Worm (Caenorhabditis elegans) whole organism, L2 larva: Measurements from ENCODE around the gene nra-1.

Source experiments
- F13H6.1 ChIP-seq: sonication (generic microtip); optimal IDR thresholded peaks from 2 replicates; lab custom pipeline; 2016; ENCODE audit warnings: missing genetic modification characterization, missing compliant biosample characterization
- R02D3.7 ChIP-seq: fragments of 150-350 bp; optimal IDR thresholded peaks from 2 replicates; lab custom pipeline; 2014; ENCODE audit warnings: missing biosample characterization, missing genetic modification characterization
- Y55F3AM.14 ChIP-seq: fragments of 200-800 bp; sonication (Bioruptor generic); optimal IDR thresholded peaks from 2 replicates; lab custom pipeline; 2018; ENCODE audit warnings: mild to moderate bottlenecking, missing genetic modification characterization, missing compliant biosample characterization
- ZK546.5 ChIP-seq: sonication (generic microtip); optimal IDR thresholded peaks from 2 replicates; lab custom pipeline; 2017; ENCODE audit warnings: missing biosample characterization, missing genetic modification characterization
- alr-1 ChIP-seq: fragments of 150-350 bp; optimal IDR thresholded peaks from 2 replicates; lab custom pipeline; 2014; ENCODE audit warnings: missing biosample characterization, missing genetic modification characterization
- aly-2 ChIP-seq: fragments of 150-350 bp; optimal IDR thresholded peaks from 2 replicates; lab custom pipeline; 2014; ENCODE audit warnings: missing biosample characterization, missing genetic modification characterization
- ama-1 ChIP-seq: fragments of 150-350 bp; optimal IDR thresholded peaks from 2 replicates; lab custom pipeline; 2018; ENCODE audit warnings: inconsistent platforms
- blmp-1 ChIP-seq: sonication (generic microtip); optimal IDR thresholded peaks from 2 replicates; lab custom pipeline; 2017; ENCODE audit warnings: missing genetic modification characterization, mild to moderate bottlenecking, missing compliant biosample characterization, antibody characterized with exemption, moderate library complexity; ENCODE audit not compliant: insufficient read depth
- ceh-16 ChIP-seq: fragments of 150-350 bp; optimal IDR thresholded peaks from 2 replicates; lab custom pipeline; 2014; ENCODE audit warnings: missing biosample characterization, missing genetic modification characterization
- ceh-82 ChIP-seq: fragments of 150-350 bp; optimal IDR thresholded peaks from 2 replicates; lab custom pipeline; 2014; ENCODE audit warnings: missing biosample characterization, missing genetic modification characterization
- crh-2 ChIP-seq: sonication (generic microtip); optimal IDR thresholded peaks from 2 replicates; lab custom pipeline; 2017; ENCODE audit warnings: missing biosample characterization, missing genetic modification characterization
- dmd-4 ChIP-seq: sonication (generic microtip); optimal IDR thresholded peaks from 2 replicates; lab custom pipeline; 2017; ENCODE audit warnings: missing biosample characterization, missing genetic modification characterization
- egl-27 ChIP-seq: sonication (generic microtip); optimal IDR thresholded peaks from 3 replicates; lab custom pipeline; 2017; ENCODE audit warnings: missing biosample characterization, missing genetic modification reagents, missing genetic modification characterization
- elt-1 ChIP-seq: fragments of 150-350 bp; optimal IDR thresholded peaks from 2 replicates; lab custom pipeline; 2014; ENCODE audit warnings: missing biosample characterization, missing genetic modification characterization
- elt-3 ChIP-seq: sonication (generic microtip); optimal IDR thresholded peaks from 2 replicates; lab custom pipeline; 2017; ENCODE audit warnings: missing biosample characterization, missing genetic modification characterization
- fos-1 ChIP-seq: fragments of 150-350 bp; optimal IDR thresholded peaks from 2 replicates; lab custom pipeline; 2014; ENCODE audit warnings: missing biosample characterization, missing genetic modification characterization
- gmeb-1 ChIP-seq: fragments of 150-350 bp; optimal IDR thresholded peaks from 2 replicates; lab custom pipeline; 2014; ENCODE audit warnings: missing biosample characterization, missing genetic modification characterization
- lin-11 ChIP-seq: fragments of 150-350 bp; sonication (generic microtip); optimal IDR thresholded peaks from 2 replicates; lab custom pipeline; 2014; ENCODE audit warnings: missing biosample characterization, missing genetic modification characterization, inconsistent platforms, mixed read lengths
- lin-13 ChIP-seq: fragments of 150-350 bp; optimal IDR thresholded peaks from 2 replicates; lab custom pipeline; 2014; ENCODE audit warnings: missing biosample characterization, missing genetic modification reagents, missing genetic modification characterization
- lin-39 ChIP-seq: fragments of 150-350 bp; optimal IDR thresholded peaks from 2 replicates; lab custom pipeline; 2014; ENCODE audit warnings: missing biosample characterization, missing genetic modification reagents, missing genetic modification characterization
- lsy-2 ChIP-seq, 2 experiments: fragments of 150-350 bp in 1 of 2; sonication (generic microtip) in 1 of 2; optimal IDR thresholded peaks; 2 replicates each; lab custom pipeline; 2014 to 2017; ENCODE audit warnings: missing biosample characterization in 2 of 2, missing genetic modification characterization in 2 of 2
- mbf-1 ChIP-seq: sonication (generic microtip); optimal IDR thresholded peaks from 2 replicates; lab custom pipeline; 2017; ENCODE audit warnings: missing biosample characterization, missing genetic modification characterization
- mdl-1 ChIP-seq, 2 experiments: fragments of 150-350 bp in 1 of 2; sonication (generic microtip) in 1 of 2; optimal IDR thresholded peaks; 2 replicates each; lab custom pipeline; 2017; ENCODE audit warnings: missing biosample characterization in 2 of 2, missing genetic modification characterization in 2 of 2
- nhr-11 ChIP-seq: fragments of 150-350 bp; optimal IDR thresholded peaks from 2 replicates; lab custom pipeline; 2014; ENCODE audit warnings: missing biosample characterization, missing genetic modification characterization
- nhr-12 ChIP-seq: fragments of 150-350 bp; optimal IDR thresholded peaks from 2 replicates; lab custom pipeline; 2014; ENCODE audit warnings: missing biosample characterization, missing genetic modification characterization
- nhr-129 ChIP-seq: fragments of 150-350 bp; optimal IDR thresholded peaks from 2 replicates; lab custom pipeline; 2014; ENCODE audit warnings: missing biosample characterization, missing genetic modification characterization
- nhr-21 ChIP-seq: fragments of 150-350 bp; optimal IDR thresholded peaks from 2 replicates; lab custom pipeline; 2014; ENCODE audit warnings: missing biosample characterization, missing genetic modification characterization
- nhr-23 ChIP-seq: fragments of 150-350 bp; optimal IDR thresholded peaks from 2 replicates; lab custom pipeline; 2014; ENCODE audit warnings: missing biosample characterization, missing genetic modification reagents, missing genetic modification characterization
- nhr-237 ChIP-seq: fragments of 150-350 bp; optimal IDR thresholded peaks from 2 replicates; lab custom pipeline; 2014; ENCODE audit warnings: missing biosample characterization, missing genetic modification characterization
- nhr-25 ChIP-seq: fragments of 150-350 bp; sonication (generic microtip); optimal IDR thresholded peaks from 3 replicates; lab custom pipeline; 2014; ENCODE audit warnings: missing biosample characterization, missing genetic modification characterization
- nhr-6 ChIP-seq: fragments of 150-350 bp; optimal IDR thresholded peaks from 2 replicates; lab custom pipeline; 2014; ENCODE audit warnings: missing biosample characterization, missing genetic modification characterization
- peb-1 ChIP-seq: fragments of 150-350 bp; optimal IDR thresholded peaks from 2 replicates; lab custom pipeline; 2014; ENCODE audit warnings: missing biosample characterization, missing genetic modification characterization
- sem-4 ChIP-seq: fragments of 150-350 bp; optimal IDR thresholded peaks from 2 replicates; lab custom pipeline; 2014; ENCODE audit warnings: missing biosample characterization, missing genetic modification reagents, missing genetic modification characterization
- skn-1 ChIP-seq: sonication (generic microtip); optimal IDR thresholded peaks from 2 replicates; lab custom pipeline; 2017; ENCODE audit warnings: missing biosample characterization, missing genetic modification characterization
- sma-3 ChIP-seq: sonication (generic microtip); optimal IDR thresholded peaks from 2 replicates; lab custom pipeline; 2016; ENCODE audit warnings: missing genetic modification reagents, missing genetic modification characterization, missing compliant biosample characterization
- sma-9 ChIP-seq, 2 experiments: fragments of 150-350 bp in 1 of 2; sonication (generic microtip) in 1 of 2; optimal IDR thresholded peaks; 2 replicates each; lab custom pipeline; 2014 to 2016; ENCODE audit warnings: missing genetic modification characterization in 2 of 2, mild to moderate bottlenecking in 1 of 2, missing biosample characterization in 1 of 2, missing compliant biosample characterization in 1 of 2, missing genetic modification reagents in 1 of 2, moderate library complexity in 1 of 2
- snpc-4 ChIP-seq: fragments of 150-350 bp; optimal IDR thresholded peaks from 2 replicates; lab custom pipeline; 2014; ENCODE audit warnings: missing biosample characterization, missing genetic modification characterization
- unc-39 ChIP-seq: fragments of 150-350 bp; optimal IDR thresholded peaks from 2 replicates; lab custom pipeline; 2014; ENCODE audit warnings: missing biosample characterization, missing genetic modification characterization
- unc-55 ChIP-seq: fragments of 150-350 bp; sonication (generic microtip); optimal IDR thresholded peaks from 3 replicates; lab custom pipeline; 2014; ENCODE audit warnings: missing biosample characterization, missing genetic modification reagents, missing genetic modification characterization
- zag-1 ChIP-seq: fragments of 150-350 bp; optimal IDR thresholded peaks from 2 replicates; lab custom pipeline; 2014; ENCODE audit warnings: missing biosample characterization, missing genetic modification characterization
- ztf-1 ChIP-seq: fragments of 200-800 bp; sonication (Bioruptor generic); conservative IDR thresholded peaks from 2 replicates; pipeline ENCODE4 v1.3.6; 2022; ENCODE audit warnings: missing genetic modification characterization, missing compliant biosample characterization
- ztf-11 ChIP-seq: sonication (generic microtip); optimal IDR thresholded peaks from 2 replicates; lab custom pipeline; 2017; ENCODE audit warnings: missing biosample characterization, missing genetic modification characterization
- ztf-4 ChIP-seq: fragments of 150-350 bp; optimal IDR thresholded peaks from 2 replicates; lab custom pipeline; 2014; ENCODE audit warnings: missing biosample characterization, missing genetic modification characterization

Gene nra-1

DNA sequence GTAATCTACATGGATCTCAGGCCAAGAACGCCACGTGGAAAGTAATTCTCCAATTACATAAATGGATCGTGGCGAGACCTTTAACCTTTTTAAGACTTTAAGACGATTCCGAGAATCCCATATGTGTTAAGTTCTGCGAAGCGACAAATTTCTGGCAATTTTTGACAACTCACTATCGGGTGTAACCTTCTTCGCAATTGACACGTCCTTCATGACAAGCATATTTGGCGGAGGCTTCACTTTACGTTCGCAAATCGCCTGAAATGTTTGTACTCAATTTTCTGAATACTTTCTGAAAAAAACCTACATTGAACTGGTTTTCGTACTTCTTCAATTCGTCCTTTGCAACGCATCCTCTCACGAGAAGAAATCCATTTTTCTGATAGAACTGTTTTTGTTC lies 25.2 kb downstream of the nra-1 start:
- TF ChIP-seq ceh-16 (tag; lab: Kevin White, UChicago) (no peak), alr-1 (tag; lab: Kevin White, UChicago) (no peak), nhr-11 (tag; lab: Kevin White, UChicago) (no peak), nhr-237 (tag; lab: Kevin White, UChicago) (no peak), lin-39 (no peak), nhr-23 (tag; lab: Kevin White, UChicago) (no peak), ztf-11 (tag; lab: Kevin White, UChicago) (no peak), sem-4 (tag; lab: Kevin White, UChicago) (no peak), egl-27 (tag; lab: Kevin White, UChicago) (no peak), crh-2 (no peak)

DNA sequence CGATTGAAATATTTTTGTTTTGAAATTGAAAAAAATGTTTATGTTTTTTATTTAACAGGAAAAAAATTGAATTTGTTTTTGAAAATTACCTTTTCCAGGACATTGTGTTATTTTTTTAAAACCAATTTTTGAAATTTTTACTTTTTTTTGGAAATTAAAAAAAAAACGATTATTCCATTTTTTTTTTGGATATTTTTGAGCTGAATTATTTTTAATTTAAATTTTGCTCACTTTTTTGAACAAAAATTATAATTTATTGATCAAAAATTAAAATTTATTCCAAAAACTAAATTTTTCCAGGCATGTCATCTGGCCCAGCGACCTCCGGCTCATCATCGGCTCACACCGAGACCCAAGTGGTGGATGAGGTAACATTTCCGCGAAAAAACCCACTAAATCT lies 29.0 kb downstream of the nra-1 start, which contains the start of gene gtf-2E1:
Gene gtf-2E1 (plus strand): TSS at position 301 of the 400 bp plus-strand sequence.
- TF ChIP-seq unc-39 (no peak), sem-4 (tag; lab: Kevin White, UChicago) (no peak), gmeb-1 (tag; lab: Kevin White, UChicago) (no peak), unc-55 (GFP tag; lab: Kevin White, UChicago) (no peak), sma-3 (GFP tag; lab: Kevin White, UChicago) (no peak), R02D3.7 (tag; lab: Kevin White, UChicago) (no peak), lin-13 (no peak), ama-1 (lab: Kevin White, UChicago) (no peak), ZK546.5 (no peak), zag-1 (tag; lab: Kevin White, UChicago) (no peak), lin-39 (no peak), aly-2 (tag; lab: Kevin White, UChicago) (no peak), nhr-21 (tag; lab: Kevin White, UChicago) (no peak)

DNA sequence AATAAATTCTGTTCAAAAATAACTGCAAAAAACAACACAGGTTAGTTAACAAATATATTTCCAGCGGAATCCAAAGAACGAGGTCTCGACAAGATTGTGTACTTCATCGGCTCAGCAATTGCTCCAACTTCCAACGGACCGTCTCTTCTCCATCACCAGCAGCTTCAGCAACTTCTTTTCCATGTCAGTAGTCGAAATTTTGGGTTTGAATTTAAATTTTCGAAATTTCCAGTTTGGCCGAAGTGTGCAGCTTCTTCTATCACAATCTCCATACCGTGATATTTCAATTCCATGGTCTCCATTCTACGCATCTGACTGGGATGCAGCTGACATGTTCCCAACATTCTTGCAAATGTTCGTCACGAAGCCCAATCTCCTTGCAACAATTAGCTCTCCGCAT lies 30.6 kb downstream of the nra-1 start:
- no peak for TF ChIP-seq nhr-6 (tag; lab: Kevin White, UChicago)
- no peak for TF ChIP-seq nhr-12
- no peak for TF ChIP-seq nhr-129 (tag; lab: Kevin White, UChicago)
- no peak for TF ChIP-seq lin-11 (tag; lab: Kevin White, UChicago)
- no peak for TF ChIP-seq mdl-1 (tag; optimal IDR thresholded peaks at IDR 0.05; lab: Kevin White, UChicago)
- TF ChIP-seq zag-1 (tag; lab: Kevin White, UChicago) = no peak
- no peak for TF ChIP-seq sem-4 (tag; lab: Kevin White, UChicago)

DNA sequence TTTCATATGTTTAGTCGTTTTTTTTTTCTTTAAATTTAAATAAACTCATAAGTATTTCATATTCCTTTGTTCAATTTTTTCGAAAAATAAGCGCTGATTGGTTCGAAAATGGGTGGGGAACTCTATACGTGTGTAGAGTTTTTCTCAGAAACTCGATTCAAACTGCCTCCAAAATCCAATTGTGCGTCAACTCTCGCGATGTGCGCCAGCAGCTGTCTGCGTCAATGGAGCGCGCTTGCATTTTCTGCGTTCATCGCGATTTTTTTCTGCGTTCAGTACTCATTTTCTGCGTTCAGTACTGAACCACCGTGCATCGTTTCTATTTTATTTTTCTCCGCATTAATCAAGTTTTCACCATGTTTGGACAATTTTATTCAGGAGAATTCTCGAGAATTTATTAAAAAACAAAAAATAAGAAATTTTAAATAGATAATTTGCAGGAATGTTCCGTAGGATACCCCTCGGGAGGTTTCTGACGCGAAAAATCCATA lies 34.3 kb downstream of the nra-1 start, which contains the start of gene eelo-2:
Gene eelo-2 (plus strand): TSS at position 441 of the 491 bp plus-strand sequence.
- TF ChIP-seq peb-1 (no peak), elt-1 (peak; percentile 74), R02D3.7 (tag; lab: Kevin White, UChicago) (peak; percentile 79), mbf-1 (tag; lab: Kevin White, UChicago) (peak; percentile 50), F13H6.1 (tag; lab: Kevin White, UChicago) (peak; percentile 98), ZK546.5 (peak; percentile 77), Y55F3AM.14 (peak; percentile 83), lin-11 (tag; lab: Kevin White, UChicago) (peak; percentile 97), nhr-12 (peak; percentile 77), sma-3 (GFP tag; lab: Kevin White, UChicago) (peak; percentile 99), aly-2 (tag; lab: Kevin White, UChicago) (peak; percentile 75), nhr-11 (tag; lab: Kevin White, UChicago) (no peak), mdl-1 (tag; optimal IDR thresholded peaks at IDR 0.05; lab: Kevin White, UChicago) (peak; percentile 8 to 88), ceh-16 (tag; lab: Kevin White, UChicago) (peak; percentile 97), fos-1 (tag; lab: Kevin White, UChicago) (peak; percentile 98), lin-13 (peak; percentile 98), nhr-21 (tag; lab: Kevin White, UChicago) (peak; percentile 98), nhr-237 (tag; lab: Kevin White, UChicago) (peak; percentile 91), blmp-1 (tag; lab: Kevin White, UChicago) (peak; percentile 84), gmeb-1 (tag; lab: Kevin White, UChicago) (peak; percentile 100), ama-1 (lab: Kevin White, UChicago) (peak; percentile 56), snpc-4 (tag; lab: Kevin White, UChicago) (peak; percentile 91), egl-27 (tag; lab: Kevin White, UChicago) (peak; percentile 98), alr-1 (tag; lab: Kevin White, UChicago) (no peak), skn-1 (tag; lab: Kevin White, UChicago) (peak; percentile 44), nhr-23 (tag; lab: Kevin White, UChicago) (no peak), nhr-6 (tag; lab: Kevin White, UChicago) (peak; percentile 97), ztf-1 (GFP tag; lab: Robert Waterston, UW) (0 out of 2 replicates have a peak, but pooled peaks have one; percentile 9), sma-9 (GFP tag; optimal IDR thresholded peaks at IDR 0.05; lab: Kevin White, UChicago) (peak; percentile 98), sma-9 (tag; optimal IDR thresholded peaks at IDR 0.05; lab: Kevin White, UChicago) (no peak), ztf-4 (tag; lab: Kevin White, UChicago) (peak; percentile 96), dmd-4 (peak; percentile 58), sem-4 (tag; lab: Kevin White, UChicago) (peak; percentile 97), ceh-82 (tag; lab: Kevin White, UChicago) (peak; percentile 95), nhr-25 (tag; lab: Kevin White, UChicago) (peak; percentile 98), nhr-129 (tag; lab: Kevin White, UChicago) (peak; percentile 98), lin-39 (peak; percentile 62), lsy-2 (tag; optimal IDR thresholded peaks at IDR 0.05; lab: Kevin White, UChicago) (peak; percentile 96 to 97), elt-3 (no peak)
